Fruit fly (Drosophila melanogaster) whole organism: ENCODE results near the gene HisCl1.

Experiments used
- CG8478 ChIP-seq: fragments of >200 bp; optimal IDR thresholded peaks from 2 replicates; lab custom pipeline; 2018; ENCODE audit warnings: inconsistent platforms
- Dll ChIP-seq: fragments of >200 bp; optimal IDR thresholded peaks from 2 replicates; lab custom pipeline; 2017
- EcR ChIP-seq, 2 experiments: fragments of >200 bp; optimal IDR thresholded peaks; 2 replicates each; lab custom pipeline; 2017; ENCODE audit warnings: missing biosample characterization in 2 of 2, missing genetic modification characterization in 2 of 2, missing genetic modification reagents in 2 of 2
- pan ChIP-seq: fragments of >200 bp; optimal IDR thresholded peaks from 2 replicates; lab custom pipeline; 2017
- psq ChIP-seq: fragments of >200 bp; optimal IDR thresholded peaks from 2 replicates; lab custom pipeline; 2017
- usp ChIP-seq: fragments of >200 bp; optimal IDR thresholded peaks from 2 replicates; lab custom pipeline; 2017; ENCODE audit warnings: missing biosample characterization, missing genetic modification characterization, mixed read lengths

Gene HisCl1

DNA sequence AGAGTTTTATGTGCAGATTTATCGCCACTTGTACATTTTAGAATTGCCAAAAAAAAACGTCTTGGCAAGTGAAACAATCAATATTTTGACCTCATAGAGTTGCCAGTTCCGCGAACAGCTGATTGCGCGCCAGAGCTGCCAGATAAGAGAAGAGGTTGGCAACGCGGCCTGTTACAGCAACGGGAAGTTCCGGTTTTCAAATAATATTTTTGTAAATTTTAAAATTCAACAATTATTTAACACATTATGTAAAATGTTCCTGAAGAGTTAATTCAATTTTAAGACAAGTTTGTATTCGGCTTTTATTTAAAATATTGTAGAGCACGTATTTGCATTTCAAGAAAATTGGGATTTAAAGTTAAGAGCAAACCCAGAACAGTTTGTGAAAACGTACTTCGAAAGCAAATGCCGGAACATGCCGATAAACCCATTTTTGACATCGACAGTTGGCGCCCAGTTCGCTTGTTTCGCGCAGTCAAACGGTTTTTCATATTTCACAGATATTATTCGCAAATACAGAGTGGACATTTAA is at the start of gene HisCl1, which contains the start of gene prd1:
Gene HisCl1, plus strand, starts transcription at position 482 of the 532 bp plus-strand sequence.
Gene prd1, minus strand, starts transcription at position 320 of the 532 bp plus-strand sequence.
- TF ChIP-seq pan (lab: Kevin White, UChicago) (no peak), psq (no peak), CG8478 (lab: Kevin White, UChicago) (no peak), EcR (GFP tag; optimal IDR thresholded peaks at IDR 0.05; lab: Kevin White, UChicago) (no peak), Dll (lab: Kevin White, UChicago) (no peak), usp (GFP tag; lab: Kevin White, UChicago) (no peak)

DNA sequence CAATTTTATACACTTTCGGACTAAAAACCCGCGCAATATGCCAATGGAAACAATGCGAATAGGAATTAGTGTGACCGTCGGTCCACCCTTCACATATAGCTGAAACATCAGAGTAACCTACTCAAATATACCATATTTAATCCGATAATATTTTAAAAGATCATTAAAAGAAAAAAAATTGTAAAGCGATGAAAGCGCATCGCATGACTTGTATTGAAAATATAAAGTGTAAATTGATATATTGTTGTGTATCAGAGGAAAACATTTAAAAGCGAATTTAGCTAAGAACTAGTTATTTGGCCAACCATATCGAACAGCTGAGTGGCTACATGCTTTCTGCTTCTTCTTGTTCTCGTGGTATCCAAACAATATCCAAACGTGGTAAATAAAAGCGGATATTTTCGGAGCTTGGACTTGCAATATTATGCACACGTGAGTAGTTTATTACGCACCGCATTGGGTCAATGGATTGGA is 45.2 kb upstream of the HisCl1 start, which contains the start of the genes Blm and CG14722:
Gene Blm, minus strand, starts transcription at position 54 of the 474 bp plus-strand sequence.
Gene CG14722, plus strand, starts transcription at position 161 of the 474 bp plus-strand sequence.
- TF ChIP-seq pan (lab: Kevin White, UChicago) (no peak), usp (GFP tag; lab: Kevin White, UChicago) (no peak), EcR (GFP tag; optimal IDR thresholded peaks at IDR 0.05; lab: Kevin White, UChicago) (no peak), CG8478 (lab: Kevin White, UChicago) (no peak), psq (no peak), Dll (lab: Kevin White, UChicago) (no peak)

DNA sequence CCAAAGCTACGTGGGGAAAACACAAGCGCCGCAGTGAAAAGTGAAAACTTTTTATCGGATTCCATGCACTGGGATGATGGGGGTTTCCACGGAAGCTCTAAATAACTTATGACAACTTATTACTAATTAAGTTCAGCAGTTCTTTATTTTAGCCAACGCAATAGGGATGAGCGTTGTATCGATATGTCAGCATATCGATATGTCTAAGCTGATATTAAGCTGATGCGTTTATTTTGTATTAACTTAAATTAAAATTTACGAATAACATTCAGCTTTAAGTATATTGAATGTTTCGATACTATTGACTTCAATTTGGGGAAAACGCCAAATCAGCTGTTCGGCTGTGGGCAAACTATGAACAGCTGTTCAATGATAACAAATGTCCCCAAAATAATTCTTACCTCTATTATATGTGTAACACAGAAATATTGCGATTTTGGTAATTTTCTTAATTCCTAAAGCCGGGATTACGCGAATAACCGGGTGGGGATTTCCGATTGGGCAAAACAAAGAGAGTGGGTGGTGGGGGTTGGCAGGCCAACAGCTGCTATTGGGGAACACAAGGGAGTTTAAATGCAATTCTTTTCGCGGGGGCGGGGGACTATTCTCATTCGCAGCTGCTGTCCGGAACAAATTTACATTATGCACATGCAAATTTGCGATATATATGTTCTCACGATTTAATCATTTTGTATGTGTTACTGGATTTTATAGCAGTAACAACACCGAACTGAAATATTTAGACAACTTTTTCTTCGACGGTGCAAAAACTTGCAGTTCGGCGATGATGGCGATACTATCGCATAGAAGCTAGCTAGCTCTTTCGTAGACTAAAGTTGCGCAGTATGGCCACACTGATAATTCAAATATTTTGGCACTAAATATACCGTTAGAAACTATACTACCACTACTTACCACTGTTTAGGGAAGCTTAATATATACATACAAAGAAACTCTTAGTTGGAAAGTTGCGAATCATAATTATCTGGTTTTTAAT is 37.4 kb upstream of the HisCl1 start, which contains the start of gene CG6923:
Gene CG6923, minus strand, starts transcription at position 733 of the 997 bp plus-strand sequence.
- TF ChIP-seq pan (lab: Kevin White, UChicago): no peak
- no peak for TF ChIP-seq EcR (GFP tag; optimal IDR thresholded peaks at IDR 0.05; lab: Kevin White, UChicago)
- no peak for TF ChIP-seq usp (GFP tag; lab: Kevin White, UChicago)
- no peak for TF ChIP-seq psq
- no peak for TF ChIP-seq Dll (lab: Kevin White, UChicago)
- TF ChIP-seq CG8478 (lab: Kevin White, UChicago): no peak

DNA sequence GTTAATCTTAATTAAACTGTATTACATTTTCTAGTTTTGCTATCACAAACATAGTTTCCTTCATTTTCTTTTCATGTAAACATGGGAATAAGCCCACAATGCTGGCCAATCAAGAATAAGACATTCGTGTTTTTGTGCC is 36.8 kb upstream of the HisCl1 start, which contains the start of gene CG43062:
Gene CG43062, plus strand, starts transcription at position 40 of the 139 bp plus-strand sequence.
- no peak for TF ChIP-seq usp (GFP tag; lab: Kevin White, UChicago)
- TF ChIP-seq EcR (GFP tag; optimal IDR thresholded peaks at IDR 0.05; lab: Kevin White, UChicago): no peak
- no peak for TF ChIP-seq Dll (lab: Kevin White, UChicago)
- TF ChIP-seq CG8478 (lab: Kevin White, UChicago): no peak
- no peak for TF ChIP-seq pan (lab: Kevin White, UChicago)
- TF ChIP-seq psq: no peak

DNA sequence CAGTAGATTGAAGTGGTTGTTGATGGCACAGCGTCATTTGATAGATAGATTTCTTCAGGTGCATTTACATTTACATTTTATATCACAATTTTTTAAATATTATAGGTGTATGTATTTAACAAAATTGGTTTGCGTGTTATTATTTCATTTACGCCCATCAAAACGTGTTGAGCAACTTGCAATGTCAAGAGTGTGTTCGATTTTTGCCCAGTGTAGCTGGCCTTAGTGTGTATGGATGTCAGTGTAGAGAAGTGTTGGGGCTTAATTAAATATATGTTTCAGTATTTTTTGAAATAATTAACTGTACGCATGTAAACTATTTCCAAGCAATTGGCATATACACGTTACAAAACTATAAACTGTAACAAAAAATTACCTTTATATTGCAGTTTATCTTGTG is 35.2 kb upstream of the HisCl1 start:
- no peak for TF ChIP-seq Dll (lab: Kevin White, UChicago)
- TF ChIP-seq EcR (GFP tag; optimal IDR thresholded peaks at IDR 0.05; lab: Kevin White, UChicago): no peak
- no peak for TF ChIP-seq CG8478 (lab: Kevin White, UChicago)
- no peak for TF ChIP-seq usp (GFP tag; lab: Kevin White, UChicago)
- TF ChIP-seq psq: no peak
- TF ChIP-seq pan (lab: Kevin White, UChicago): no peak

DNA sequence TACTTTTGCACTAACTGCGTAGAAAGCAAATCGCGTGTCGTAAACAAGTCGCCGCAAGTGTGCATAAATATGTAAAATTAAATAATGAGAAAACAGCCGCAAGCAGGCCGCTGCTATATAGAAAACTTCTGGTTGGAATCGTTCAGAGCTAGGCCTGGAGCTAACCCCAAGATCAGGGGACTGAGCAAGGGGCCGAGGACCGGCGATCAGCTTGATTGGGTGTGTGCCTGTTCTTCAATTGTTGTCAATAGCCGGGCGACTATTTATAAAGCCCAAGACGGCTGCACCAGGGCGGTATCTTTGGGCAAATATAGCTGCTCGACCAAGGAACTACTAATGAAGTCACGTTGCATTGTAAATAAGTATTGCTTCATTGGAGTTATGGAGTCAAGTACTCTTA is 30.2 kb upstream of the HisCl1 start:
- TF ChIP-seq Dll (lab: Kevin White, UChicago) (no peak), pan (lab: Kevin White, UChicago) (no peak), EcR (GFP tag; optimal IDR thresholded peaks at IDR 0.05; lab: Kevin White, UChicago) (no peak), psq (no peak), usp (GFP tag; lab: Kevin White, UChicago) (no peak), CG8478 (lab: Kevin White, UChicago) (no peak)

DNA sequence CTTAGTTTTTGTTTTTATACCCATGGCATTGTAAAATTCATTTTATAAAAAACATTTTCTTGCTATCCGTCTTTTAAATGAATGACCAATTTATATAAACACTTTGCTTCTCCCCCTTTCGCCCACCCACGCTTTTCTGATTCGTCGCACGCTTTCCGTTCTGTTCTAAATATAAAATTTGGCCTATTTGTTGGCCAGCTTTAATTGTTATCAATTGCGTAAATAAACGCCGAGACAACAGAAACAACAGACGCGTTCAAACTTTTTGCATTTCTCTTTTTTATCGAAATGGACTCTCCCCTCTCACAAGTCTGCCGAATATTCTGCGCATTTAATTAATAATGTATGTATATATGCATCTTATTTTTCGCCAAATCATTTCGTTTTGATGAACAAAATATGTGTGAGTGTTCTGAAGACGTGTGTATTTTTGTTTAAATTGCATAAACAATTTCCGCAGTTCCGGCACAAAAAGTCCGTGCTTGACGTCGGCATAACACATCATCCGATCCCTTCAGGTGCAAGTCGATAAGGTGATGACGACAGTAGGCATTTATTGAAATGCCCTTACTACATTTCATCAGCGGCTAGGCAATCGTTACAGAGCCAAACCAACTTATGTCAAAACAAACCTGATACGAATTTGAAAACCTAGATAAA is 29.6 kb upstream of the HisCl1 start:
- TF ChIP-seq pan (lab: Kevin White, UChicago) (no peak), usp (GFP tag; lab: Kevin White, UChicago) (no peak), Dll (lab: Kevin White, UChicago) (no peak), EcR (GFP tag; optimal IDR thresholded peaks at IDR 0.05; lab: Kevin White, UChicago) (no peak), CG8478 (lab: Kevin White, UChicago) (no peak), psq (no peak)

DNA sequence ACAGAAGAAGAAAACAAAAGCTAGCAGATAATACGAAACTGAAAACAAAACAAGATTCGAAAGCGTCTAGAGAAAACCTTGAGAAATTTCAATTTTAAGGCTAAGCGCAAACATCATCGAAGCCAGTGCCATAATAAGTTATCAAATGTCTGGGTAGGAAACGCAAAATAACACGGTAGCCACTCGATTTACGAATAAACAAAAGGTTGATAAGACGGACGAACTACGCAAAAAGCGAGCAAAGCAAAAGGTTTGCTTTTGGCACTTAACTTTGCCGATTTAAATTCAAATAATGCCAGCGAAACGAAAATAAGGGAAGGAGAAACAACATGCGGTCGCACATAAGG is 28.8 kb upstream of the HisCl1 start:
- no peak for TF ChIP-seq Dll (lab: Kevin White, UChicago)
- TF ChIP-seq usp (GFP tag; lab: Kevin White, UChicago): no peak
- no peak for TF ChIP-seq CG8478 (lab: Kevin White, UChicago)
- TF ChIP-seq pan (lab: Kevin White, UChicago): no peak
- no peak for TF ChIP-seq psq
- no peak for TF ChIP-seq EcR (GFP tag; optimal IDR thresholded peaks at IDR 0.05; lab: Kevin White, UChicago)

DNA sequence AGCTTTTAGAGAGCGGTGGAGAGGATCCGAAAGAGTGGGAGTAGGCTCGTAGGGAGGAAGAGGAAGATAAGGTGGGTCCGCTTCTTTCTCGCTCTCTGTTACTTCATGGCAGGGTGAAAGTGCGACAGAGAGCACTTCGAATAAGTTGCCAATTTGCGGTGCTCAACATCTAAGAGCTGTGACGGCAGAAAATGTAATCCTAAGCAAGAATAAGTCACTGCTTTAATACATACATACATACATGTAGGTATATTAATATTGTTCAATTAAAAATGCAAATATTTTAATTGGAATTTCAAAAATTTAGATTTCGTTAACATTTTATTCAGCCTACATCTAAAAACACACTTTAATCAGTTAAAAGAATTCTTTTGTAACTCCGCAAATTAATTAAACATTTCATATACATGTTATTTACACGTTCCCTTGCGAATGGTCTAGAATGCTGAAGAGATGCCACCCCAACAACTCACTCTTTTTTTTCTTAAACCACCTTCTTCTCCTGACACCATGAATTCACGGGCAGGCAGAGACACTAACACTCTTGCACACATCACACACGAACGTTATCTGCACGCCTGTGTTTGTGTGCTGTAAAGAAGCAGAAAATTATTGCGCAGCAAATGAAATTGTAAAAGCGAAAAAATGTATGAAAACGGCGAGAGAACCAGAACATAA is 28.3 kb upstream of the HisCl1 start:
- TF ChIP-seq psq (no peak), CG8478 (lab: Kevin White, UChicago) (no peak), Dll (lab: Kevin White, UChicago) (no peak), EcR (GFP tag; optimal IDR thresholded peaks at IDR 0.05; lab: Kevin White, UChicago) (no peak), usp (GFP tag; lab: Kevin White, UChicago) (no peak), pan (lab: Kevin White, UChicago) (no peak)

DNA sequence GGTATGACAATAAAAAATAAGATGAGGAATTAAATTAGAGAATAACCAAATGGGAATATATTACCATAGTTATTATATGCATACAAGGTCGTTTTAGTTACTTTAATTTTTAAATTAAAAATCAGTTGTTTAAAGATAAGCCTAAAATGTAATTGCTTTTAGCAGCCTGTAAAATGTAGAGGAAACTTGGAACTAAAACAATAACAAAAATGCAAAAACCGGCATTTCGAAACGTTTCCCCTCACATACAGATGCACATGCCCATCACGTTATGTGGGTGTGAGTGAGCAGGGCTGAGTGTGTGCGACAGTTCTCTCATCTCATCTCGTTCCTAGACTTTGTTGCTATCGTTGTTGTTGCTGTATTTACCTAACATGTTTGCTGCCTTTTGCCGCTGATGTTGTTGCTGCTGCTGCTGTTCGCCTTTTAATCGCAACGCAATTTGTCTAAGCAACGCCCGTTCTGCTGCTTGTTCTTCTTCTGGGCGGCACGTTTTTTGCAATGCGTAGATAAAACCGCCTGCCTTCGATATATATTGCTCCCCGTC is 27.7 kb upstream of the HisCl1 start:
- TF ChIP-seq psq (no peak), EcR (GFP tag; optimal IDR thresholded peaks at IDR 0.05; lab: Kevin White, UChicago) (no peak), CG8478 (lab: Kevin White, UChicago) (no peak), Dll (lab: Kevin White, UChicago) (no peak), usp (GFP tag; lab: Kevin White, UChicago) (no peak), pan (lab: Kevin White, UChicago) (no peak)
